Worm (Caenorhabditis elegans) whole organism, L4 larva: Measurements from ENCODE around the gene sri-21.

Experiments used
- R02D3.7 ChIP-seq: fragments of 150-350 bp; sonication (generic microtip); optimal IDR thresholded peaks from 3 replicates; lab custom pipeline; 2014; ENCODE audit warnings: missing biosample characterization, missing genetic modification characterization
- ama-1 ChIP-seq: fragments of 150-350 bp; optimal IDR thresholded peaks from 2 replicates; lab custom pipeline; 2014; ENCODE audit warnings: inconsistent platforms, mixed read lengths
- lin-39 ChIP-seq: fragments of 150-350 bp; optimal IDR thresholded peaks from 2 replicates; lab custom pipeline; 2014; ENCODE audit warnings: missing biosample characterization, missing genetic modification reagents, missing genetic modification characterization
- mdt-29 ChIP-seq: fragments of 200-800 bp; sonication (Bioruptor generic); IDR thresholded peaks from 2 replicates; pipeline ENCODE4 v1.3.6; 2022; ENCODE audit warnings: missing genetic modification reagents, missing genetic modification characterization, missing compliant biosample characterization
- zfp-3 ChIP-seq: fragments of 200-800 bp; sonication (Bioruptor generic); conservative IDR thresholded peaks from 2 replicates; pipeline ENCODE4 v1.3.6; 2022; ENCODE audit warnings: missing genetic modification reagents, missing genetic modification characterization, missing compliant biosample characterization

- TF ChIP-seq R02D3.7 (tag; lab: Kevin White, UChicago) (no peak), zfp-3 (no peak), ama-1 (no peak), lin-39 (no peak), mdt-29 (no peak)
These were observed 6.3 kb upstream of the sri-21 start, which contains the start of gene nhr-222 for ce11 chrV:3543344-3543743.
